Fruit fly (Drosophila melanogaster): ENCODE measurements around the gene CG31140.
A peak's percentile ranks its signal among the peaks of the same experiment; 100 is the strongest.

Gene CG31140

DNA sequence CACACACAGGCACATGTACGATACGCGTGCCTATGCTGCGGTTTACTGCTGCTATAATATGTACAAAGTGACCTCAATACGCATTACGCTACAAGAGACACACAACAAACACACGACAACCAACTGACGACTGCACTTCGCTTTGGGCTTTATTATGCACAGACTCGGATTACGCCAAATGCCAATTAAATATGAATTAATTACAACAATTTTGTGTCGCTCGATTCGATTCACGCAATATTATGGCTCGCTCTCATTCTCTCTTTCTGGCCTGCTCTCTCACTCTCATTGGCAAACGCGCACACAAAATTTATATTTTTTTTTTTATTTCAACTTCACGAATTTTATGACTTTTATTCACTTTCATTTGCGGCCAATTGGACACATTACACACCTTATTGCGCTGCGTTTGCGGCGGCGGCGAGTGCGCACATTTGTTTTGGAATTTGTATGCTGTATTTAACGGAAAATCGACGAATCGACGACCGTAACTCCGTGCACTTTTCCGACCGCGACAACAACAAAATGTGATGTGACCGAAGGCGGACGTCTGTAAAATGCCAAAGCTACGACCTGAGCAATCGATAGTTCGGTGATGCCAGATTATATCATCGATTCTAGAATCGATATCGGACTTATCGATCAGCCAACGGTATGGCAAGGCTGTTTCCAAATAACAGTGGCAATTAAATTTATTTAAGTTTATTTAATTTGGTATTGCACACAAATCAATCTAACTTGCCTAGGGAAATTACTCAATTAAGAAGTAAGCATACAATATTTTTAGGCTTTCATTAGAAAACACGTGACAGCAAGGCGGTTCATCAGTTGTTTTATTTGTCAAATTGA, 40.3 kb upstream of the CG31140 start, which contains the start of the genes sba and CG31141 (continued):
- TF ChIP-seq nerfin-2 (GFP tag; IDR thresholded peaks at IDR 0.05; ENCODE audit: partially characterized antibody) (peak; percentile 88), CG4730 (GFP tag; IDR thresholded peaks at IDR 0.05) (no peak), Dref (GFP tag; IDR thresholded peaks at IDR 0.05) (peak; percentile 100), B-H1 (GFP tag; IDR thresholded peaks at IDR 0.05) (no peak), CG10565 (GFP tag; optimal IDR thresholded peaks at IDR 0.05) (no peak), run (tag; optimal IDR thresholded peaks at IDR 0.05) (no peak), pnt (GFP tag; optimal IDR thresholded peaks at IDR 0.05) (no peak), CG2889 (GFP tag; IDR thresholded peaks at IDR 0.05) (no peak), az2 (GFP tag; optimal IDR thresholded peaks at IDR 0.05) (no peak), pzg (GFP tag; optimal IDR thresholded peaks at IDR 0.05) (peak; percentile 98), emc (GFP tag; optimal IDR thresholded peaks at IDR 0.05) (no peak), CG8089 (GFP tag; optimal IDR thresholded peaks at IDR 0.05) (no peak), CG2875 (GFP tag; optimal IDR thresholded peaks at IDR 0.05) (no peak), chn (GFP tag; optimal IDR thresholded peaks at IDR 0.05) (no peak), Atf3 (GFP tag; optimal IDR thresholded peaks at IDR 0.05) (no peak), CG9876 (GFP tag; optimal IDR thresholded peaks at IDR 0.05) (peak; percentile 9), chinmo (GFP tag; IDR thresholded peaks at IDR 0.05; ENCODE audit: partially characterized antibody) (peak; percentile 54; the same call in 2 of the 4 replicates), wdn (GFP tag; IDR thresholded peaks at IDR 0.05) (0 out of 2 replicates have a peak, but pooled peaks have one; percentile 24), NC2α (GFP tag; optimal IDR thresholded peaks at IDR 0.05) (no peak), Atf-2 (GFP tag; optimal IDR thresholded peaks at IDR 0.05) (no peak), cas (GFP tag; IDR thresholded peaks at IDR 0.05) (no peak), prd (optimal IDR thresholded peaks at IDR 0.05) (no peak), prd (GFP tag; IDR thresholded peaks at IDR 0.05) (no peak), lola (GFP tag; optimal IDR thresholded peaks at IDR 0.05) (no peak), CG14050 (GFP tag; IDR thresholded peaks at IDR 0.05) (no peak), ro (GFP tag; IDR thresholded peaks at IDR 0.05) (no peak), CG13775 (GFP tag; optimal IDR thresholded peaks at IDR 0.05) (no peak), CG1603 (tag; optimal IDR thresholded peaks at IDR 0.05) (peak; percentile 80), Neu2 (GFP tag; optimal IDR thresholded peaks at IDR 0.05; ENCODE audit: borderline replicate concordance) (no peak), otp (GFP tag; IDR thresholded peaks at IDR 0.05) (no peak), Trl (optimal IDR thresholded peaks at IDR 0.05) (peak; percentile 77 to 91), Trl (GFP tag; optimal IDR thresholded peaks at IDR 0.05) (no peak), Hsf (GFP tag; optimal IDR thresholded peaks at IDR 0.05) (peak; percentile 17), gce (GFP tag; IDR thresholded peaks at IDR 0.05) (no peak), CG18599 (GFP tag; optimal IDR thresholded peaks at IDR 0.05) (no peak), CG4617 (GFP tag; optimal IDR thresholded peaks at IDR 0.05; ENCODE audit: borderline replicate concordance) (peak; percentile 58), tap (tag; optimal IDR thresholded peaks at IDR 0.05) (peak; percentile 16), row (GFP tag; IDR thresholded peaks at IDR 0.05) (peak; percentile 43), HLH4C (GFP tag; IDR thresholded peaks at IDR 0.05; ENCODE audit: partially characterized antibody) (peak; percentile 84), Myb (GFP tag; optimal IDR thresholded peaks at IDR 0.05) (peak; percentile 86), Ets97D (GFP tag; optimal IDR thresholded peaks at IDR 0.05) (peak; percentile 84), en (GFP tag; optimal IDR thresholded peaks at IDR 0.05) (no peak), Lim3 (GFP tag; IDR thresholded peaks at IDR 0.05) (no peak), gro (GFP tag; optimal IDR thresholded peaks at IDR 0.05) (peak; percentile 73), kay (GFP tag; optimal IDR thresholded peaks at IDR 0.05) (no peak), pan (optimal IDR thresholded peaks at IDR 0.05) (no peak), pan (GFP tag; optimal IDR thresholded peaks at IDR 0.05 in 1 of 2, IDR thresholded peaks at IDR 0.05 in 1 of 2) (no peak), CG3281 (GFP tag; optimal IDR thresholded peaks at IDR 0.05) (no peak), HmgZ (tag; optimal IDR thresholded peaks at IDR 0.05) (peak; percentile 67), CG9727 (GFP tag; optimal IDR thresholded peaks at IDR 0.05) (no peak), CG10274 (GFP tag; optimal IDR thresholded peaks at IDR 0.05) (no peak)

Measured in whole organism, embryonic.